Fruit fly (Drosophila melanogaster) whole organism, wandering third instar larva: ENCODE measurements around the gene Dok.

ENCODE experiments used
- Abd-B ChIP-seq: fragments of >200 bp; optimal IDR thresholded peaks from 2 replicates; lab custom pipeline; 2017; ENCODE audit warnings: missing biosample characterization, missing genetic modification characterization
- CG32264 ChIP-seq: fragments of 200-800 bp; sonication (Bioruptor generic); optimal IDR thresholded peaks from 2 replicates; lab custom pipeline; 2016; ENCODE audit warnings: missing biosample characterization, missing genetic modification characterization
- CG9705 ChIP-seq: fragments of 200-800 bp; sonication (Bioruptor generic); optimal IDR thresholded peaks from 2 replicates; lab custom pipeline; 2018; ENCODE audit warnings: missing biosample characterization, mild to moderate bottlenecking, missing genetic modification characterization
- CrebA ChIP-seq: fragments of 200-800 bp; sonication (Bioruptor generic); optimal IDR thresholded peaks from 2 replicates; lab custom pipeline; 2016; ENCODE audit warnings: missing biosample characterization, mild to moderate bottlenecking, missing genetic modification characterization, borderline replicate concordance
- Dfd ChIP-seq: fragments of >200 bp; optimal IDR thresholded peaks from 2 replicates; lab custom pipeline; 2017; ENCODE audit warnings: missing biosample characterization, missing genetic modification characterization
- Dif ChIP-seq: fragments of 200-275, 200-300 bp; sonication (Bioruptor generic); optimal IDR thresholded peaks from 2 replicates; lab custom pipeline; 2018; ENCODE audit warnings: missing biosample characterization, missing genetic modification characterization; ENCODE audit not compliant: partially characterized antibody
- GATAd ChIP-seq: sonication (Bioruptor generic); optimal IDR thresholded peaks from 2 replicates; lab custom pipeline; 2016; ENCODE audit warnings: missing biosample characterization, missing genetic modification characterization
- HLH106 ChIP-seq: fragments of 200-800 bp; optimal IDR thresholded peaks from 3 replicates; lab custom pipeline; 2019; ENCODE audit warnings: missing biosample characterization, mild to moderate bottlenecking, missing genetic modification characterization, moderate library complexity
- Hnf4 ChIP-seq: fragments of 200-800 bp; sonication (Bioruptor generic); optimal IDR thresholded peaks from 2 replicates; lab custom pipeline; 2016; ENCODE audit warnings: missing biosample characterization, mild to moderate bottlenecking, missing genetic modification characterization
- Hr78 ChIP-seq: fragments of >200 bp; optimal IDR thresholded peaks from 2 replicates; lab custom pipeline; 2017; ENCODE audit warnings: missing biosample characterization, missing genetic modification characterization
- Hr83 ChIP-seq: fragments of 200-300 bp; sonication (Bioruptor generic); optimal IDR thresholded peaks from 2 replicates; lab custom pipeline; 2016; ENCODE audit warnings: missing biosample characterization, mild to moderate bottlenecking, missing genetic modification characterization, moderate library complexity; ENCODE audit not compliant: poor library complexity, severe bottlenecking
- Jra ChIP-seq: sonication (Bioruptor generic); optimal IDR thresholded peaks from 2 replicates; lab custom pipeline; 2016; ENCODE audit warnings: missing biosample characterization, missing genetic modification characterization
- Mio ChIP-seq: sonication (Bioruptor generic); optimal IDR thresholded peaks from 2 replicates; lab custom pipeline; 2016; ENCODE audit warnings: missing biosample characterization, missing genetic modification characterization
- Myc ChIP-seq: fragments of >200 bp; optimal IDR thresholded peaks from 2 replicates; lab custom pipeline; 2017
- N ChIP-seq: fragments of >200 bp; optimal IDR thresholded peaks from 2 replicates; lab custom pipeline; 2018; ENCODE audit warnings: missing biosample characterization, missing external identifiers, missing genetic modification characterization
- OdsH ChIP-seq: fragments of 200-800 bp; sonication (Bioruptor generic); optimal IDR thresholded peaks from 2 replicates; lab custom pipeline; 2016; ENCODE audit warnings: missing biosample characterization, mild to moderate bottlenecking, missing genetic modification characterization
- Rel ChIP-seq, 2 experiments: fragments of 200-800 bp; sonication (Bioruptor generic) in 1 of 2; optimal IDR thresholded peaks; 2 replicates in 1 of 2; 3 replicates in 1 of 2; lab custom pipeline; 2016 to 2019; ENCODE audit warnings: mild to moderate bottlenecking in 2 of 2, missing biosample characterization in 2 of 2, missing genetic modification characterization in 2 of 2, moderate library complexity in 1 of 2
- Sp1 ChIP-seq: fragments of 200-800 bp; sonication (Bioruptor generic); optimal IDR thresholded peaks from 3 replicates; lab custom pipeline; 2019; ENCODE audit warnings: missing biosample characterization, mild to moderate bottlenecking, missing genetic modification characterization, moderate library complexity
- Vsx2 ChIP-seq: fragments of 200-300, 225-300 bp; sonication (Bioruptor generic); optimal IDR thresholded peaks from 2 replicates; lab custom pipeline; 2018; ENCODE audit warnings: missing biosample characterization, missing genetic modification characterization; ENCODE audit not compliant: partially characterized antibody
- br ChIP-seq: fragments of 200-800 bp; sonication (Bioruptor generic); optimal IDR thresholded peaks from 2 replicates; lab custom pipeline; 2016; ENCODE audit warnings: missing biosample characterization, missing genetic modification characterization
- brk ChIP-seq: fragments of 200-800 bp; sonication (Bioruptor generic); optimal IDR thresholded peaks from 2 replicates; lab custom pipeline; 2016; ENCODE audit warnings: missing biosample characterization, mild to moderate bottlenecking, missing genetic modification characterization
- dl ChIP-seq, 2 experiments: fragments of 175-275, 200-275 bp in 1 of 2; fragments of 200-275 bp in 1 of 2; sonication (Bioruptor generic); optimal IDR thresholded peaks; lab custom pipeline; 2018; ENCODE audit warnings: mild to moderate bottlenecking in 2 of 2, missing biosample characterization in 2 of 2, missing genetic modification characterization in 2 of 2, moderate library complexity in 2 of 2; ENCODE audit not compliant: partially characterized antibody in 2 of 2, insufficient read depth in 1 of 2
- dmrt93B ChIP-seq: fragments of 200-800 bp; sonication (Bioruptor generic); optimal IDR thresholded peaks from 2 replicates; lab custom pipeline; 2018; ENCODE audit warnings: missing biosample characterization, mild to moderate bottlenecking, missing genetic modification characterization
- dsf ChIP-seq: sonication (Bioruptor generic); optimal IDR thresholded peaks from 2 replicates; lab custom pipeline; 2016; ENCODE audit warnings: missing biosample characterization, missing genetic modification characterization, borderline replicate concordance
- ey ChIP-seq: fragments of 200-800 bp; sonication (Bioruptor generic); optimal IDR thresholded peaks from 2 replicates; lab custom pipeline; 2016; ENCODE audit warnings: missing biosample characterization, missing genetic modification characterization
- foxo ChIP-seq, 2 experiments: fragments of 200-800 bp; sonication (Bioruptor generic); optimal IDR thresholded peaks; 2 replicates in 1 of 2; 3 replicates in 1 of 2; lab custom pipeline; 2016 to 2017; ENCODE audit warnings: missing biosample characterization in 2 of 2, missing genetic modification characterization in 2 of 2
- fru ChIP-seq: fragments of 200-800 bp; sonication (Bioruptor generic); optimal IDR thresholded peaks from 3 replicates; lab custom pipeline; 2016; ENCODE audit warnings: missing biosample characterization, mild to moderate bottlenecking, missing genetic modification characterization
- h ChIP-seq: fragments of 200-800 bp; sonication (Bioruptor generic); optimal IDR thresholded peaks from 3 replicates; lab custom pipeline; 2016; ENCODE audit warnings: missing biosample characterization, mild to moderate bottlenecking, missing genetic modification characterization
- jim ChIP-seq: fragments of 175-275, 200-325 bp; sonication (Bioruptor generic); optimal IDR thresholded peaks from 2 replicates; lab custom pipeline; 2016; ENCODE audit warnings: missing biosample characterization, mild to moderate bottlenecking, missing genetic modification characterization
- lola ChIP-seq: fragments of >200 bp; optimal IDR thresholded peaks from 2 replicates; lab custom pipeline; 2017; ENCODE audit warnings: missing biosample characterization, missing genetic modification characterization
- pan ChIP-seq: fragments of >200 bp; optimal IDR thresholded peaks from 2 replicates; lab custom pipeline; 2017
- psq ChIP-seq: fragments of 200-800 bp; sonication (Bioruptor generic); optimal IDR thresholded peaks from 3 replicates; lab custom pipeline; 2017; ENCODE audit warnings: missing biosample characterization, mild to moderate bottlenecking, missing genetic modification characterization, moderate library complexity
- rgr ChIP-seq: fragments of 200-800 bp; sonication (Bioruptor generic); optimal IDR thresholded peaks from 3 replicates; lab custom pipeline; 2016; ENCODE audit warnings: missing biosample characterization, mild to moderate bottlenecking, missing genetic modification characterization
- sage ChIP-seq: fragments of 200-800 bp; sonication (Bioruptor generic); optimal IDR thresholded peaks from 2 replicates; lab custom pipeline; 2016; ENCODE audit warnings: missing biosample characterization, mild to moderate bottlenecking, missing genetic modification characterization
- sv ChIP-seq: fragments of 200-800 bp; sonication (Bioruptor generic); optimal IDR thresholded peaks from 3 replicates; lab custom pipeline; 2016; ENCODE audit warnings: missing biosample characterization, missing genetic modification characterization
- tai ChIP-seq: sonication (Bioruptor generic); optimal IDR thresholded peaks from 2 replicates; lab custom pipeline; 2016; ENCODE audit warnings: missing biosample characterization, missing genetic modification characterization
- usp ChIP-seq: fragments of >200 bp; optimal IDR thresholded peaks from 2 replicates; lab custom pipeline; 2017; ENCODE audit warnings: missing biosample characterization, missing genetic modification characterization
- woc ChIP-seq: sonication (Bioruptor generic); optimal IDR thresholded peaks from 2 replicates; lab custom pipeline; 2016; ENCODE audit warnings: missing biosample characterization, mild to moderate bottlenecking, missing genetic modification characterization

The Dok gene

DNA sequence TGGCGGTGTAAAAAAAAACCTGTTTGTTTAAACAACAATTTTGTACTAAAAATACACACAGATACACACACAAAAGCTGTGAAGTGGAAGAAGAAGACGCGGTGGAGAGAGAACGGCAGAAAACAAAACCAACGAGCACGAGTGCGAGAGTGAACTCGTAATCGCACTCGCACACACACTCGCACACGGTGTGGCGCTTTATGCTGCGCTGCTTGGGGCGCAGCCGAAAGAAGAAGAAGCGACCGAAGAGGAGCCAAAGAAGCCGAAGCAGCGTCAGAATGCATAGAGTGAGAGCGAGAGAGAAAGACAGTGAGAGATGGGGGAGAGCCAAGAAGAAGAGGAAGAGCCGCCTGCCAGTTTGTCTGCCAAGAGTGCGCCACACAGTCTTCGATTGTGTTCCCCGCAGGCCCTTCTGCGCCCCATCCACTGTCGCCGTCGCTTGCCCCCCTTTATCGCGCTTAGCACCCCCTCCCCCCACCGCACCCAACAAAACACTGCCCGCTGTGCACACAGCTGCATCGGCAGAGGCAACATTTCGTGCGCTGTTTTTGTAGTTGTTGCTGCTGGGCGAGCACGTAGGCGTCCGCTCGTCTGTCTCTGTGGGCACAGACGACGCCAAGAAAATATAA is 23.2 kb upstream of the Dok start:
- no peak for TF ChIP-seq brk (GFP tag; lab: Kevin White, UChicago)
- peak; percentile 67 for TF ChIP-seq Dif (GFP tag; lab: Kevin White, UChicago)
- TF ChIP-seq Jra (GFP tag; lab: Kevin White, UChicago), result no peak
- TF ChIP-seq psq (GFP tag; lab: Kevin White, UChicago), result peak; percentile 88
- TF ChIP-seq Hnf4 (GFP tag; lab: Kevin White, UChicago), result peak; percentile 36
- TF ChIP-seq pan (lab: Kevin White, UChicago), result no peak
- TF ChIP-seq Hr83 (GFP tag; lab: Kevin White, UChicago), result peak; percentile 42
- TF ChIP-seq CrebA (GFP tag; lab: Kevin White, UChicago), result peak; percentile 28
- TF ChIP-seq rgr (GFP tag; lab: Kevin White, UChicago), result no peak
- peak; percentile 48 for TF ChIP-seq h
- TF ChIP-seq fru (GFP tag; lab: Kevin White, UChicago), result peak; percentile 32
- peak; percentile 46 to 55 for TF ChIP-seq dl (GFP tag; optimal IDR thresholded peaks at IDR 0.05; lab: Kevin White, UChicago; ENCODE audit: insufficient read depth in 1 of 2, partially characterized antibody in 2 of 2)
- TF ChIP-seq jim (GFP tag; lab: Kevin White, UChicago), result peak; percentile 80

DNA sequence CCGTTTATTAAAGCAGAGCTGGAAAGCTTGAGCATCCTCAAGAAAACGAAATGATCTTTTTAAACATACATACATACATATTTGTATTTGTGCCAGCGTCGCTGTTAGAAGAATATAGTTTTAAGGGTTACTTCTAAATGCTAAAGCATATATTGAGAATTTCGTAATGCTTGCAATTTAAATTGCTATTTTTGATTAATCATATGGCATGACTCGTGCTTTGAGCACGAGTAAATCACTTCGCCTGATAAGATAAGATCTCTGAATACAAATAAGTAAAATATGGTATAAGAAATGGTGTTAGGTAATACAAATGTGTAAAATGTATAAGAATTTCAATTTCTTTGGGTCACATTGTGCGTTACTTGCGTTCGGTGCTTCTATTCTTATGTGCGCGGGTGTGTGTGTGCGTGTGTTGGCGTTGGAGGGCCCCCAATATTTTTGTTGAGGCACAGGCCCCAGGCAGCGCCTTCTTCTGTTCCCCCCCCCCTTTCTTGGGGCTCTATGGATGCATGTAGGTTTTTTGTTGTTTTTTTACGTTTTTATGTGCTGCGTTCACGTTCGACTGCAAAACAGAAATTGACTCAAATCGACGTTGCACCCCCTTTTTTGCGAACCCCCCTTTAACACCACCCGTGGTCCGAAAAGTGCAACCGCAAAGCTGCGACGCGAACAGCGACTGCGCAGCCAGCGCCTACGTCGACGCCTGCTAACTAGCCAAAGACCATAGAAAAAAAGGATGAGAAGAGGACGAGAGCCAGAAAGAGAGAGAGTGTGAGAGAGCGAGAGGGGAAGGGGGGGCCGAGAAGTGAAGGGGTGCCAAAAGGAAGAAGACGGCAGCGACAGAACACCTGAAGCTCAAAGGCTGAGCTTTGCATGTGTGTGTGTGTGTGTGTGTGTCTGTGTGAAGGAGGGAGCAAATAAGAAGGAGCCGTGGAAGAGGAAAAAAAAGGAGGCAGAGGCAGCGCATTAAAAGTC is 22.4 kb upstream of the Dok start:
- peak; percentile 67 for TF ChIP-seq Vsx2
- TF ChIP-seq OdsH (GFP tag; lab: Kevin White, UChicago), result peak; percentile 59
- peak; percentile 4 for TF ChIP-seq GATAd (GFP tag; lab: Kevin White, UChicago)
- no peak for TF ChIP-seq Myc
- no peak for TF ChIP-seq pan (lab: Kevin White, UChicago)
- TF ChIP-seq usp, result no peak
- TF ChIP-seq sage (GFP tag; lab: Kevin White, UChicago), result peak; percentile 46
- TF ChIP-seq Mio (GFP tag; lab: Kevin White, UChicago), result no peak
- no peak for TF ChIP-seq lola
- TF ChIP-seq CG32264 (GFP tag; lab: Kevin White, UChicago), result no peak
- TF ChIP-seq rgr (GFP tag; lab: Kevin White, UChicago), result peak; percentile 57
- TF ChIP-seq psq (GFP tag; lab: Kevin White, UChicago), result peak; percentile 95
- TF ChIP-seq N (GFP tag; lab: Kevin White, UChicago), result no peak
- TF ChIP-seq woc (GFP tag; lab: Kevin White, UChicago), result peak; percentile 72
- peak; percentile 46 for TF ChIP-seq Dif (GFP tag; lab: Kevin White, UChicago)
- TF ChIP-seq brk (GFP tag; lab: Kevin White, UChicago), result no peak
- peak; percentile 83 for TF ChIP-seq Sp1
- TF ChIP-seq Rel (GFP tag; optimal IDR thresholded peaks at IDR 0.05; lab: Kevin White, UChicago), result no peak
- TF ChIP-seq Rel (tag; optimal IDR thresholded peaks at IDR 0.05; lab: Kevin White, UChicago), result no peak
- peak; percentile 59 for TF ChIP-seq br (GFP tag; lab: Kevin White, UChicago)
- peak; percentile 81 for TF ChIP-seq dmrt93B (GFP tag; lab: Kevin White, UChicago)
- peak; percentile 73 for TF ChIP-seq h
- no peak for TF ChIP-seq jim (GFP tag; lab: Kevin White, UChicago)
- peak; percentile 42 for TF ChIP-seq fru (GFP tag; lab: Kevin White, UChicago)
- peak; percentile 66 for TF ChIP-seq HLH106 (tag; lab: Kevin White, UChicago)
- TF ChIP-seq Hr78 (GFP tag; lab: Kevin White, UChicago), result no peak
- peak; percentile 42 for TF ChIP-seq sv (GFP tag; lab: Kevin White, UChicago)
- TF ChIP-seq dsf (GFP tag; lab: Kevin White, UChicago), result no peak
- TF ChIP-seq tai (GFP tag; lab: Kevin White, UChicago), result peak; percentile 29
- no peak for TF ChIP-seq Jra (GFP tag; lab: Kevin White, UChicago)
- TF ChIP-seq CG9705 (GFP tag; lab: Kevin White, UChicago), result peak; percentile 64
- no peak for TF ChIP-seq Abd-B
- TF ChIP-seq foxo (GFP tag; optimal IDR thresholded peaks at IDR 0.05; lab: Kevin White, UChicago), result peak in 1 of 2 experiments; percentile 71
- peak; percentile 37 for TF ChIP-seq Dfd
- peak; percentile 75 for TF ChIP-seq ey
- no peak for TF ChIP-seq dl (GFP tag; optimal IDR thresholded peaks at IDR 0.05; lab: Kevin White, UChicago; ENCODE audit: insufficient read depth in 1 of 2, partially characterized antibody in 2 of 2)
- TF ChIP-seq Hr83 (GFP tag; lab: Kevin White, UChicago), result peak; percentile 22
- peak; percentile 39 for TF ChIP-seq Hnf4 (GFP tag; lab: Kevin White, UChicago)
- no peak for TF ChIP-seq CrebA (GFP tag; lab: Kevin White, UChicago)
